Worm (Caenorhabditis elegans): ENCODE measurements around the gene vps-60.
A peak's percentile ranks its signal among the peaks of the same experiment; 100 is the strongest.

vps-60 gene

ce11 chrV:8606099-8606696 is at the start of gene vps-60:
Gene vps-60, minus strand, starts transcription at chrV:8606128.
- TF ChIP-seq Y75B8A.6 (GFP tag; IDR thresholded peaks at IDR 0.05) (no peak), ceh-20 (GFP tag; IDR thresholded peaks at IDR 0.05) (peak; percentile 89), zip-11 (GFP tag; IDR thresholded peaks at IDR 0.05) (no peak), dmd-9 (GFP tag; IDR thresholded peaks at IDR 0.05) (no peak), hlh-30 (tag; optimal IDR thresholded peaks at IDR 0.05; ENCODE audit: insufficient read depth) (peak; percentile 93), attf-4 (tag; optimal IDR thresholded peaks at IDR 0.05) (no peak), aha-1 (tag) (peak; percentile 99), skn-1 (tag; optimal IDR thresholded peaks at IDR 0.05) (no peak), Y5F2A.4 (GFP tag; optimal IDR thresholded peaks at IDR 0.05) (no peak), ztf-7 (tag; optimal IDR thresholded peaks at IDR 0.05) (peak; percentile 49), nhr-42 (GFP tag; IDR thresholded peaks at IDR 0.05) (peak; percentile 77; the same call in 1 of the 2 replicates), mes-2 (tag; optimal IDR thresholded peaks at IDR 0.05; ENCODE audit: poor library complexity, severe bottlenecking) (peak; percentile 91), saeg-2 (GFP tag; IDR thresholded peaks at IDR 0.05) (0 out of 2 replicates have a peak, but pooled peaks have one; percentile 42), rbr-2 (tag; optimal IDR thresholded peaks at IDR 0.05) (peak; percentile 93), mep-1 (tag; optimal IDR thresholded peaks at IDR 0.05) (peak; percentile 95), unc-130 (GFP tag; optimal IDR thresholded peaks at IDR 0.05) (peak; percentile 79), lin-1 (GFP tag; IDR thresholded peaks at IDR 0.05) (peak; percentile 64), nhr-77 (tag; optimal IDR thresholded peaks at IDR 0.05) (peak; percentile 95), pqm-1 (tag; optimal IDR thresholded peaks at IDR 0.05) (peak; percentile 23), nhr-111 (GFP tag; optimal IDR thresholded peaks at IDR 0.05) (no peak), lin-38 (GFP tag; IDR thresholded peaks at IDR 0.05) (peak; percentile 77), zfp-2 (tag; optimal IDR thresholded peaks at IDR 0.05) (peak; percentile 70), mxl-3 (GFP tag; optimal IDR thresholded peaks at IDR 0.05) (peak; percentile 58), duxl-1 (tag; optimal IDR thresholded peaks at IDR 0.05; ENCODE audit: poor library complexity) (no peak), arid-1 (GFP tag; conservative IDR thresholded peaks at IDR 0.05) (peak; percentile 85), ceh-32 (tag; optimal IDR thresholded peaks at IDR 0.05; ENCODE audit: poor library complexity) (no peak), F44E2.7 (GFP tag; IDR thresholded peaks at IDR 0.05) (no peak), tra-1 (GFP tag; IDR thresholded peaks at IDR 0.05) (peak; percentile 95), dmd-6 (GFP tag; IDR thresholded peaks at IDR 0.05) (peak; percentile 98), snpc-4 (tag; optimal IDR thresholded peaks at IDR 0.05) (peak; percentile 18), nhr-41 (GFP tag; IDR thresholded peaks at IDR 0.05) (0 out of 2 replicates have a peak, but pooled peaks have one; percentile 29), ceh-44 (GFP tag; IDR thresholded peaks at IDR 0.05) (no peak), ceh-62 (tag; optimal IDR thresholded peaks at IDR 0.05) (no peak), nhr-102 (tag; optimal IDR thresholded peaks at IDR 0.05) (peak; percentile 66), ZK546.5 (tag; optimal IDR thresholded peaks at IDR 0.05) (no peak), cey-2 (tag; optimal IDR thresholded peaks at IDR 0.05; ENCODE audit: borderline replicate concordance, insufficient read depth) (peak; percentile 21), vab-7 (GFP tag; IDR thresholded peaks at IDR 0.05) (peak; percentile 56), mdt-29 (GFP tag; IDR thresholded peaks at IDR 0.05) (no peak), spr-3 (GFP tag; optimal IDR thresholded peaks at IDR 0.05) (no peak), nhr-11 (tag; optimal IDR thresholded peaks at IDR 0.05) (peak; percentile 93), hlh-11 (tag; optimal IDR thresholded peaks at IDR 0.05) (peak; percentile 97), egl-43 (GFP tag; IDR thresholded peaks at IDR 0.05) (peak; percentile 74; the same call in 1 of the 2 replicates), hif-1 (tag; optimal IDR thresholded peaks at IDR 0.05) (peak; percentile 37 to 88), F37D6.2 (tag; optimal IDR thresholded peaks at IDR 0.05) (peak; percentile 69), Y48G9A.11 (GFP tag; IDR thresholded peaks at IDR 0.05) (peak; percentile 54; the same call in 1 of the 2 replicates), ama-1 (optimal IDR thresholded peaks at IDR 0.05) (peak; percentile 50), lim-7 (GFP tag; IDR thresholded peaks at IDR 0.05) (0 out of 2 replicates have a peak, but pooled peaks have one; percentile 26), sdz-12 (GFP tag; optimal IDR thresholded peaks at IDR 0.05) (peak; percentile 30), nhr-10 (tag; optimal IDR thresholded peaks at IDR 0.05) (peak; percentile 86), ztf-11 (tag; optimal IDR thresholded peaks at IDR 0.05) (no peak)
